Fruit fly (Drosophila melanogaster): Measurements from ENCODE around the gene Pgam5.

DNA sequence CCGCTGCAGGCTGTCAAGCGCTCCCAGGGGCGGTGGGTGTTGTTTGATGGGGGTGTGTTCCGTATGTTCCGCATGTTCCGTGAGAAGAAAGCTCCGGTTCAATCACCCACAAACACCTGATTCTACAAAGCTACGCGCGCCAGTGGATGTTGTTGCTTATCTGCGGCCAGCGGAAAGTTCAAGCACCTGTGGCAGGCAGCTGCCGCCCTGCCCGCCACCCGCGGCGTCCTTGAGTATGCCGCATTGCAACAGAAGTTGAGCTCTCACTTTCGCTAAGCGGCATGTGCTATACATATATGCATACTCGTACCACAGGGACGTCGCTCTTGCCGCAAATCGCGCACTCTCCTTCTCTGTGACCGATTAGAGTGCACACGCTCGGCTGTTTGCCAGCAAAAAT is 45.3 kb downstream of the Pgam5 start:
- TF ChIP-seq CG14711 (tag; optimal IDR thresholded peaks at IDR 0.05) = no peak
- no peak for TF ChIP-seq pad (GFP tag; optimal IDR thresholded peaks at IDR 0.05)
- TF ChIP-seq Clk (GFP tag; optimal IDR thresholded peaks at IDR 0.05) = no peak

Measured in whole organism, adult.